Fruit fly (Drosophila melanogaster) whole organism, embryonic: Measurements from ENCODE around the gene Cpr67Fa2.

ENCODE experiments used
- CG12219 ChIP-seq: fragments of 200-800 bp; sonication (Bioruptor generic); optimal IDR thresholded peaks from 3 replicates; lab custom pipeline; 2018; ENCODE audit warnings: missing biosample characterization, mild to moderate bottlenecking, missing genetic modification characterization
- CG1647 ChIP-seq: fragments of 200-800 bp; sonication (Bioruptor generic); optimal IDR thresholded peaks from 3 replicates; lab custom pipeline; 2016; ENCODE audit warnings: missing biosample characterization, missing genetic modification characterization
- CG18764 ChIP-seq: fragments of 200-800 bp; sonication (Bioruptor generic); optimal IDR thresholded peaks from 3 replicates; lab custom pipeline; 2016; ENCODE audit warnings: missing biosample characterization, missing genetic modification characterization
- CG31365 ChIP-seq: fragments of 200-800 bp; sonication (Bioruptor generic); optimal IDR thresholded peaks from 2 replicates; lab custom pipeline; 2018; ENCODE audit warnings: missing biosample characterization, mild to moderate bottlenecking, missing genetic modification characterization
- CG9876 ChIP-seq: fragments of 200-800 bp; sonication (Bioruptor generic); optimal IDR thresholded peaks from 2 replicates; lab custom pipeline; 2016; ENCODE audit warnings: missing biosample characterization, missing genetic modification characterization
- MBD-R2 ChIP-seq: fragments of 200-800 bp; sonication (Bioruptor generic); IDR thresholded peaks from 2 replicates; pipeline ENCODE4 v1.3.6; 2022; ENCODE audit warnings: missing biosample characterization, missing genetic modification characterization
- Pdp1 ChIP-seq, 2 experiments: fragments of 200-800 bp; sonication (Bioruptor generic); optimal IDR thresholded peaks; 3 replicates each; lab custom pipeline; 2016; ENCODE audit warnings: missing biosample characterization in 2 of 2, missing genetic modification characterization in 2 of 2, mild to moderate bottlenecking in 1 of 2, moderate library complexity in 1 of 2
- Rfx ChIP-seq: fragments of 200-800 bp; sonication (Bioruptor generic); IDR thresholded peaks from 2 replicates; pipeline ENCODE4 v1.3.6; 2022; ENCODE audit warnings: missing biosample characterization, missing genetic modification characterization
- Tbp ChIP-seq: fragments of >200 bp; optimal IDR thresholded peaks from 2 replicates; lab custom pipeline; 2018; ENCODE audit warnings: missing biosample characterization, missing genetic modification characterization
- dmrt99B ChIP-seq: fragments of 200-800 bp; sonication (Bioruptor generic); optimal IDR thresholded peaks from 2 replicates; lab custom pipeline; 2018; ENCODE audit warnings: missing biosample characterization, mild to moderate bottlenecking, missing genetic modification characterization, moderate library complexity
- ems ChIP-seq: fragments of 200-800 bp; sonication (Bioruptor generic); optimal IDR thresholded peaks from 3 replicates; lab custom pipeline; 2016; ENCODE audit warnings: missing biosample characterization, missing genetic modification characterization
- slou ChIP-seq: fragments of 200-800 bp; sonication (Bioruptor generic); optimal IDR thresholded peaks from 3 replicates; lab custom pipeline; 2016; ENCODE audit warnings: missing biosample characterization, missing genetic modification characterization
- ttk ChIP-seq: fragments of 200-800 bp; sonication (Bioruptor generic); IDR thresholded peaks from 2 replicates; pipeline ENCODE4 v2.1.2; 2022; ENCODE audit warnings: missing biosample characterization, missing genetic modification characterization
- unpg ChIP-seq: fragments of 200-800 bp; sonication (Bioruptor generic); optimal IDR thresholded peaks from 3 replicates; lab custom pipeline; 2018; ENCODE audit warnings: missing biosample characterization, mild to moderate bottlenecking, missing genetic modification characterization, moderate library complexity

DNA sequence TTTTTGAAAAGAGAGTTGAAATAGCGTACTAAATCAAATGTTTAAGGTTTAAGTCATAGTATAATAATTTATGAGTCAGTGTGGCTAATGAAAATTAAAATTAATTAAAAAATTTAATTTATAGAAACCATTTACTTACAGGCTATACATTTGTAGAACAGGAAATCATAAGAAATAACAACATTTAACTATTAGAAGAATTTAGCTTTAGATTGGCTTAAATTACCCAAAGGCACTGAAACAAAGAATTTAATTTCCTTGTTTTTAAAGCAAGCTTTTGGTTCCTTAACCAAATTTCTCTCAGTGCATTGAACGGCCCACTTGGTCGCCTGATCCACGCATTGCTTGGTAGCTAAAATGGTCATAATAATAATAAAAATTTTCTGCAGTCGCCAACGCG lies 11.9 kb downstream of the Cpr67Fa2 start:
- TF ChIP-seq dmrt99B (tag; lab: Kevin White, UChicago), result no peak
- no peak for TF ChIP-seq CG1647
- no peak for TF ChIP-seq unpg (GFP tag; lab: Kevin White, UChicago)
- no peak for TF ChIP-seq Rfx (GFP tag; lab: Robert Waterston, UW)
- TF ChIP-seq Pdp1 (GFP tag; optimal IDR thresholded peaks at IDR 0.05; lab: Kevin White, UChicago), result no peak
- no peak for TF ChIP-seq MBD-R2 (GFP tag; lab: Robert Waterston, UW)
- no peak for TF ChIP-seq CG9876
- no peak for TF ChIP-seq slou
- no peak for TF ChIP-seq ems (GFP tag; lab: Kevin White, UChicago)
- no peak for TF ChIP-seq Tbp (GFP tag; lab: Kevin White, UChicago)
- no peak for TF ChIP-seq CG12219 (GFP tag; lab: Kevin White, UChicago)
- TF ChIP-seq CG18764 (GFP tag; lab: Kevin White, UChicago), result no peak
- TF ChIP-seq ttk, result no peak
- TF ChIP-seq CG31365 (tag; lab: Kevin White, UChicago), result no peak
